Fruit fly (Drosophila melanogaster) whole organism, prepupa: ENCODE data around the gene ksr.

Experiments used
- Blimp-1 ChIP-seq: fragments of 200-800 bp; sonication (Bioruptor generic); optimal IDR thresholded peaks from 3 replicates; lab custom pipeline; 2017; ENCODE audit warnings: missing biosample characterization, missing genetic modification characterization, mild to moderate bottlenecking, moderate library complexity, missing genetic modification reagents
- CG11294 ChIP-seq: fragments of 200-800 bp; sonication (Bioruptor generic); IDR thresholded peaks from 2 replicates; pipeline ENCODE4 v1.3.6; 2022; ENCODE audit warnings: missing biosample characterization, missing genetic modification characterization
- CG16779 ChIP-seq: fragments of 200-800 bp; sonication (Bioruptor generic); optimal IDR thresholded peaks from 3 replicates; lab custom pipeline; 2017; ENCODE audit warnings: missing biosample characterization, mild to moderate bottlenecking, missing genetic modification characterization
- CG3032 ChIP-seq: fragments of 200-800 bp; optimal IDR thresholded peaks from 2 replicates; lab custom pipeline; 2019; ENCODE audit warnings: missing biosample characterization, mild to moderate bottlenecking, missing genetic modification characterization, moderate library complexity
- CG32006 ChIP-seq: fragments of 200-800 bp; sonication (Bioruptor generic); optimal IDR thresholded peaks from 3 replicates; lab custom pipeline; 2017; ENCODE audit warnings: missing biosample characterization, mild to moderate bottlenecking, missing genetic modification characterization
- CG6163 ChIP-seq: fragments of 200-800 bp; sonication (Bioruptor generic); IDR thresholded peaks from 3 replicates; pipeline ENCODE4 v1.3.6; 2022; ENCODE audit warnings: missing biosample characterization, missing genetic modification characterization
- CG6792 ChIP-seq: fragments of 200-800 bp; sonication (Bioruptor generic); optimal IDR thresholded peaks from 3 replicates; lab custom pipeline; 2016; ENCODE audit warnings: missing biosample characterization, missing genetic modification characterization
- Eip75B ChIP-seq: fragments of 200-800 bp; sonication (Bioruptor generic); optimal IDR thresholded peaks from 3 replicates; lab custom pipeline; 2016; ENCODE audit warnings: missing biosample characterization, missing genetic modification characterization
- Eip93F ChIP-seq: fragments of 200-800 bp; sonication (Bioruptor generic); optimal IDR thresholded peaks from 2 replicates; lab custom pipeline; 2016; ENCODE audit warnings: missing biosample characterization, mild to moderate bottlenecking, missing genetic modification characterization
- Lpt ChIP-seq: fragments of 200-800 bp; sonication (Bioruptor generic); optimal IDR thresholded peaks from 3 replicates; lab custom pipeline; 2016; ENCODE audit warnings: missing biosample characterization, missing genetic modification characterization
- Smox ChIP-seq: fragments of 200-800 bp; sonication (Bioruptor generic); optimal IDR thresholded peaks from 3 replicates; lab custom pipeline; 2016; ENCODE audit warnings: missing biosample characterization, missing genetic modification characterization
- dsx ChIP-seq: fragments of 200-800 bp; optimal IDR thresholded peaks from 3 replicates; lab custom pipeline; 2019; ENCODE audit warnings: missing biosample characterization, mild to moderate bottlenecking, missing genetic modification characterization, moderate library complexity; ENCODE audit not compliant: poor library complexity, severe bottlenecking
- topi ChIP-seq: fragments of 200-800 bp; sonication (Bioruptor generic); optimal IDR thresholded peaks from 3 replicates; lab custom pipeline; 2016; ENCODE audit warnings: missing biosample characterization, missing genetic modification characterization

DNA sequence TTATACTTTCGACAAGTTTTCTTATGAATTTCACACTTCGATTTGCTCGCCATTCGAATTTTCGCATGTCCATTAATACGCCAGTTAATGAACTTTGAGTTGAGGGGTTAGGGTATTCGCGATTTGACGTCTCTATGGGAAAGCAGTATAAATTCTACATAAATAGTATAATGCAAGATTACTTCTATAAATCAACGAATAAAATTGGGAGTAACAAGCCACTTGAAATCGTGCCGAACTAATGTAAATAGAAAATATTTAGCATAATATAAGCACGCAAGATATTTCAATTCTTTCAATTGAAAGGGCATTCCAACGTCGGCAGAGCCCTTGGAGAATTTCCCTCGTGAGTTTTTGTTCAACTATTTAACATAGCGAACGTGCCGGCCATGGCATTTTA is 36.9 kb upstream of the ksr start:
- TF ChIP-seq Eip75B (no peak), topi (GFP tag; lab: Kevin White, UChicago) (no peak), dsx (GFP tag; lab: Kevin White, UChicago) (no peak), Smox (GFP tag; lab: Kevin White, UChicago) (no peak), Eip93F (no peak), CG32006 (GFP tag; lab: Kevin White, UChicago) (no peak), Blimp-1 (GFP tag; lab: Kevin White, UChicago) (no peak), Lpt (GFP tag; lab: Kevin White, UChicago) (no peak), CG11294 (no peak), CG6163 (GFP tag; lab: Robert Waterston, UW) (no peak), CG16779 (tag; lab: Kevin White, UChicago) (no peak), CG3032 (tag; lab: Kevin White, UChicago) (no peak), CG6792 (GFP tag; lab: Kevin White, UChicago) (no peak)
